Worm (Caenorhabditis elegans): ENCODE measurements around the gene Y79H2A.3.

Y79H2A.3 gene

DNA sequence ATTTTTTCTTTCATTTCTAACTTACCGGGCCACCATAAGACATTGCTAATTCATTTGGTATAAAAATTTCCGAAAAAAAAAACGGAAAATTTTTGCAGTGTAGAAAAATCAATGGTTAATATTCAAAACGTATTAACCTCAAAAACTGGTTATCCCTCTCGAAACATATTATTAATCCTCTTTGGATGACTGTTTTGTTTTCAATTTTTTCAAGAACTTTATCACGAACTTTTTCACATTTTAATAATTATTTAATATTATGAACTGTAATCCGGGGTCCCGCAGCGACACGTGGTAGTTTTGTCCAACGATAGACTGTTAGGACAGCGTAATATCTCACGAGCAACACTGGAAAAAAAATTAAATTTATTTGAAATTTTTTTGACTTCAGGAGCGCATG is 23.3 kb downstream of the Y79H2A.3 start, which contains the start of gene Y79H2A.12:
Y79H2A.12 (minus strand) TSS at position 101 of the 400 bp plus-strand sequence.
- TF ChIP-seq C34B4.2 (tag; optimal IDR thresholded peaks at IDR 0.05) (no peak), unc-130 (tag; optimal IDR thresholded peaks at IDR 0.05) (no peak), aly-2 (tag; optimal IDR thresholded peaks at IDR 0.05) (no peak), mef-2 (tag; optimal IDR thresholded peaks at IDR 0.05) (no peak), ces-1 (GFP tag; optimal IDR thresholded peaks at IDR 0.05) (no peak), lin-15B (tag; optimal IDR thresholded peaks at IDR 0.05) (no peak), tbx-2 (tag; optimal IDR thresholded peaks at IDR 0.05) (no peak), lin-13 (GFP tag; optimal IDR thresholded peaks at IDR 0.05) (no peak), mab-9 (GFP tag; IDR thresholded peaks at IDR 0.05) (no peak), egl-27 (tag; optimal IDR thresholded peaks at IDR 0.05) (no peak)

- no peak for TF ChIP-seq C34B4.2 (tag; optimal IDR thresholded peaks at IDR 0.05)
- no peak for TF ChIP-seq zip-4 (GFP tag; optimal IDR thresholded peaks at IDR 0.05)
- TF ChIP-seq mab-9 (GFP tag; IDR thresholded peaks at IDR 0.05), result no peak
- no peak for TF ChIP-seq nhr-28 (tag; optimal IDR thresholded peaks at IDR 0.05)
- no peak for TF ChIP-seq ztf-4 (tag; optimal IDR thresholded peaks at IDR 0.05)
- TF ChIP-seq nhr-84 (tag; optimal IDR thresholded peaks at IDR 0.05), result no peak
- peak; percentile 5 for TF ChIP-seq nhr-85 (tag)
- no peak for TF ChIP-seq nhr-77 (tag; optimal IDR thresholded peaks at IDR 0.05)
- no peak for TF ChIP-seq nhr-237 (tag; optimal IDR thresholded peaks at IDR 0.05)
- TF ChIP-seq nhr-19 (GFP tag; conservative IDR thresholded peaks at IDR 0.05), result no peak
- no peak for TF ChIP-seq lir-3 (tag; optimal IDR thresholded peaks at IDR 0.05; ENCODE audit: poor library complexity)
- peak; percentile 1 for TF ChIP-seq nhr-47 (tag; optimal IDR thresholded peaks at IDR 0.05)
- no peak for TF ChIP-seq tlp-1 (tag; optimal IDR thresholded peaks at IDR 0.05)
These were observed 29.8 kb downstream of the Y79H2A.3 start for ce11 chrIII:12022281-12022680.

DNA sequence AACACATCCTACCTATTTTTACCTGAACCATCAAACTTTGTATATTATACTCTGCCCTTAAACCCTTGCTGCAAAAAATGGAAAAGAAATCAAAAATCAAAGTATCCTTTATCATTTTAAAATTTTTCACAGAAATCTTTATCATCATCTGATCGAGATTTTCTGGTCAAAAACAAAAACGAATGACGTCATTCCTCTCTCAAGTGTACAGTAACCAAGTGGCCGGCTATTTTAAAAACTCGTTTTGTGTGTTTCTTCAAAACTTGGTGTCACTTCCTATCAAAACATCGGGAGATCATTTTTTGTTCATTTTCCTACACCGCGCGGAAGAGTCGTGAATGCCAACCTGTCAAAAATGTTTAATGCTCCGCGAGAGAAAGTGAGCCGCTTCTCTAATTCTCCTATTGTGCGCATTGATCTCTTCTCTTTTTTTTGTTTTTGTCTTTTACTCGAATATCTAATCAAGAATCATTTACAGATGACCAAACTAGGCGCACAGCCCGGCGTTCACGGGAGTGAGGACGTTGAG is 32.0 kb downstream of the Y79H2A.3 start, which contains the start of gene brp-1:
brp-1 (plus strand) TSS at position 479 of the 529 bp plus-strand sequence.
- TF ChIP-seq dsc-1 (tag; optimal IDR thresholded peaks at IDR 0.05) (no peak), lin-13 (GFP tag; optimal IDR thresholded peaks at IDR 0.05) (no peak), sox-4 (tag; optimal IDR thresholded peaks at IDR 0.05) (no peak), elt-3 (tag; optimal IDR thresholded peaks at IDR 0.05) (peak in 2 of 6 experiments; percentile 57 to 89), jun-1 (tag; optimal IDR thresholded peaks at IDR 0.05) (no peak), isw-1 (GFP tag; IDR thresholded peaks at IDR 0.05) (no peak), ets-5 (GFP tag; IDR thresholded peaks at IDR 0.05) (no peak), alr-1 (tag; optimal IDR thresholded peaks at IDR 0.05; ENCODE audit: borderline replicate concordance) (no peak), grh-1 (GFP tag; IDR thresholded peaks at IDR 0.05) (peak; percentile 58), nhr-237 (tag; optimal IDR thresholded peaks at IDR 0.05) (no peak), lir-3 (tag; optimal IDR thresholded peaks at IDR 0.05; ENCODE audit: poor library complexity) (no peak), lin-14 (GFP tag; optimal IDR thresholded peaks at IDR 0.05) (peak; percentile 2), swsn-7 (tag; optimal IDR thresholded peaks at IDR 0.05) (no peak), nhr-77 (tag; optimal IDR thresholded peaks at IDR 0.05) (no peak), nhr-20 (tag; optimal IDR thresholded peaks at IDR 0.05) (peak; percentile 57), elt-2 (tag; optimal IDR thresholded peaks at IDR 0.05) (no peak), zag-1 (tag; optimal IDR thresholded peaks at IDR 0.05) (no peak), dpl-1 (GFP tag; optimal IDR thresholded peaks at IDR 0.05) (peak in 1 of 3 experiments; percentile 14), nhr-90 (tag; optimal IDR thresholded peaks at IDR 0.05; ENCODE audit: poor library complexity) (peak; percentile 20), unc-86 (tag; optimal IDR thresholded peaks at IDR 0.05) (no peak), pag-3 (tag; optimal IDR thresholded peaks at IDR 0.05; ENCODE audit: borderline replicate concordance, insufficient read depth) (no peak), sup-37 (GFP tag; optimal IDR thresholded peaks at IDR 0.05) (no peak), blmp-1 (tag; optimal IDR thresholded peaks at IDR 0.05) (peak; percentile 69), nhr-47 (tag; optimal IDR thresholded peaks at IDR 0.05) (no peak), hlh-4 (tag; optimal IDR thresholded peaks at IDR 0.05) (no peak), efl-1 (optimal IDR thresholded peaks at IDR 0.05) (no peak), efl-1 (GFP tag; optimal IDR thresholded peaks at IDR 0.05 in 1 of 2) (no peak), lin-39 (tag; optimal IDR thresholded peaks at IDR 0.05) (no peak), ceh-63 (GFP tag; optimal IDR thresholded peaks at IDR 0.05) (no peak), unc-62 (GFP tag; optimal IDR thresholded peaks at IDR 0.05) (no peak), ama-1 (optimal IDR thresholded peaks at IDR 0.05) (no peak), mdl-1 (tag; optimal IDR thresholded peaks at IDR 0.05) (peak in 1 of 2 experiments; percentile 27), nhr-71 (tag; optimal IDR thresholded peaks at IDR 0.05) (peak; percentile 20)

All from whole organism, L1 larva.